Worm (Caenorhabditis elegans) whole organism, L1 larva: ENCODE data around the gene C18H7.4.

Experiments
- C04F5.9 ChIP-seq: sonication (generic microtip); optimal IDR thresholded peaks from 2 replicates; lab custom pipeline; 2016; ENCODE audit warnings: missing genetic modification characterization, missing compliant biosample characterization
- C34B4.2 ChIP-seq: sonication (generic microtip); optimal IDR thresholded peaks from 2 replicates; lab custom pipeline; 2017; ENCODE audit warnings: mild to moderate bottlenecking, missing genetic modification characterization, missing compliant biosample characterization
- alr-1 ChIP-seq: fragments of 200-800 bp; sonication (Bioruptor generic); optimal IDR thresholded peaks from 2 replicates; lab custom pipeline; 2018; ENCODE audit warnings: borderline replicate concordance, mild to moderate bottlenecking, missing genetic modification characterization, missing compliant biosample characterization
- ama-1 ChIP-seq: fragments of 150-350 bp; optimal IDR thresholded peaks from 2 replicates; lab custom pipeline; 2014
- ceh-82 ChIP-seq, 3 experiments: fragments of 150-350 bp in 1 of 3; sonication (generic microtip) in 2 of 3; optimal IDR thresholded peaks; 2 replicates each; lab custom pipeline; 2014 to 2017; ENCODE audit warnings: missing biosample characterization in 3 of 3, missing genetic modification characterization in 3 of 3
- ceh-90 ChIP-seq: sonication (generic microtip); optimal IDR thresholded peaks from 2 replicates; lab custom pipeline; 2016; ENCODE audit warnings: missing genetic modification characterization, missing compliant biosample characterization
- dpl-1 ChIP-seq, 3 experiments: fragments of 150-350 bp in 2 of 3; sonication (generic microtip) in 1 of 3; optimal IDR thresholded peaks; 2 replicates each; lab custom pipeline; 2014 to 2017; ENCODE audit warnings: missing biosample characterization in 3 of 3, missing genetic modification characterization in 3 of 3, missing genetic modification reagents in 3 of 3
- efl-1 ChIP-seq, 4 experiments: fragments of 150-350 bp; optimal IDR thresholded peaks in 3 of 4; peaks in 1 of 4; 1 replicate in 1 of 4; 2 replicates in 3 of 4; lab custom pipeline; 2014; ENCODE audit warnings: missing biosample characterization in 2 of 4, missing genetic modification characterization in 2 of 4, missing genetic modification reagents in 2 of 4
- ets-5 ChIP-seq: fragments of 200-800 bp; sonication (Bioruptor generic); IDR thresholded peaks from 2 replicates; pipeline ENCODE4 v1.3.6; 2022; ENCODE audit warnings: missing genetic modification characterization, missing compliant biosample characterization
- fkh-4 ChIP-seq: sonication (generic microtip); optimal IDR thresholded peaks from 2 replicates; lab custom pipeline; 2016; ENCODE audit warnings: missing compliant biosample characterization, missing genetic modification characterization, borderline replicate concordance
- fos-1 ChIP-seq: fragments of 150-350 bp; optimal IDR thresholded peaks from 2 replicates; lab custom pipeline; 2014; ENCODE audit warnings: missing biosample characterization, missing genetic modification characterization
- grh-1 ChIP-seq: fragments of 200-800 bp; sonication (Bioruptor generic); IDR thresholded peaks from 2 replicates; pipeline ENCODE4 v1.3.6; 2022; ENCODE audit warnings: missing genetic modification reagents, missing genetic modification characterization, missing compliant biosample characterization
- hlh-17 ChIP-seq: fragments of 200-800 bp; sonication (Bioruptor generic); optimal IDR thresholded peaks from 2 replicates; lab custom pipeline; 2018; ENCODE audit warnings: missing genetic modification characterization, mild to moderate bottlenecking, missing compliant biosample characterization, moderate library complexity, borderline replicate concordance
- hpl-2 ChIP-seq: fragments of 150-350 bp; optimal IDR thresholded peaks from 2 replicates; lab custom pipeline; 2014; ENCODE audit warnings: missing biosample characterization, missing genetic modification reagents, missing genetic modification characterization
- irx-1 ChIP-seq: sonication (generic microtip); optimal IDR thresholded peaks from 2 replicates; lab custom pipeline; 2016; ENCODE audit warnings: missing genetic modification characterization, missing compliant biosample characterization
- isw-1 ChIP-seq: fragments of 200-800 bp; sonication (Bioruptor generic); IDR thresholded peaks from 2 replicates; pipeline ENCODE4 v1.3.6; 2022; ENCODE audit warnings: missing genetic modification characterization, missing compliant biosample characterization
- jun-1 ChIP-seq: fragments of 150-350 bp; optimal IDR thresholded peaks from 2 replicates; lab custom pipeline; 2014; ENCODE audit warnings: missing biosample characterization, missing genetic modification reagents, missing genetic modification characterization
- lin-14 ChIP-seq: fragments of 200-800 bp; sonication (Bioruptor generic); optimal IDR thresholded peaks from 2 replicates; lab custom pipeline; 2018; ENCODE audit warnings: mild to moderate bottlenecking, missing genetic modification characterization, moderate library complexity, missing compliant biosample characterization
- lin-15B ChIP-seq: fragments of 150-350 bp; sonication (generic microtip); optimal IDR thresholded peaks from 3 replicates; lab custom pipeline; 2014; ENCODE audit warnings: missing biosample characterization, missing genetic modification characterization
- lin-35 ChIP-seq, 2 experiments: fragments of 150-350 bp; optimal IDR thresholded peaks; 2 replicates each; lab custom pipeline; 2014; ENCODE audit warnings: missing biosample characterization in 2 of 2, missing genetic modification characterization in 2 of 2, missing genetic modification reagents in 2 of 2
- lir-3 ChIP-seq: sonication (generic microtip); optimal IDR thresholded peaks from 2 replicates; lab custom pipeline; 2016; ENCODE audit warnings: mild to moderate bottlenecking, missing genetic modification characterization, moderate library complexity, missing compliant biosample characterization; ENCODE audit not compliant: poor library complexity
- lsy-2 ChIP-seq, 2 experiments: fragments of 150-350 bp; optimal IDR thresholded peaks; 2 replicates each; lab custom pipeline; 2014; ENCODE audit warnings: missing biosample characterization in 2 of 2, missing genetic modification characterization in 2 of 2
- mep-1 ChIP-seq: fragments of 150-350 bp; optimal IDR thresholded peaks from 2 replicates; lab custom pipeline; 2014; ENCODE audit warnings: missing biosample characterization, missing genetic modification characterization
- nhr-11 ChIP-seq: fragments of 150-350 bp; optimal IDR thresholded peaks from 2 replicates; lab custom pipeline; 2014; ENCODE audit warnings: missing biosample characterization, missing genetic modification characterization
- nhr-19 ChIP-seq: fragments of 200-800 bp; sonication (Bioruptor generic); conservative IDR thresholded peaks from 2 replicates; pipeline ENCODE4 v1.3.6; 2022; ENCODE audit warnings: missing genetic modification characterization, missing compliant biosample characterization
- nhr-237 ChIP-seq: fragments of 150-350 bp; optimal IDR thresholded peaks from 2 replicates; lab custom pipeline; 2014; ENCODE audit warnings: missing biosample characterization, missing genetic modification characterization
- nhr-47 ChIP-seq: sonication (generic microtip); optimal IDR thresholded peaks from 2 replicates; lab custom pipeline; 2016; ENCODE audit warnings: mild to moderate bottlenecking, missing genetic modification characterization, moderate library complexity, missing compliant biosample characterization
- nhr-71 ChIP-seq: sonication (generic microtip); optimal IDR thresholded peaks from 2 replicates; lab custom pipeline; 2016; ENCODE audit warnings: mild to moderate bottlenecking, missing genetic modification characterization, moderate library complexity, missing compliant biosample characterization
- nhr-77 ChIP-seq: fragments of 150-350 bp; optimal IDR thresholded peaks from 2 replicates; lab custom pipeline; 2014; ENCODE audit warnings: missing biosample characterization, missing genetic modification characterization
- nhr-84 ChIP-seq: sonication (generic microtip); optimal IDR thresholded peaks from 2 replicates; lab custom pipeline; 2017; ENCODE audit warnings: missing biosample characterization, missing genetic modification characterization
- nhr-85 ChIP-seq: sonication (generic microtip); peaks from one replicate; lab custom pipeline; 2016; ENCODE audit warnings: missing genetic modification characterization, inconsistent platforms, missing compliant biosample characterization
- pax-3 ChIP-seq: fragments of 200-800 bp; sonication (Bioruptor generic); optimal IDR thresholded peaks from 2 replicates; lab custom pipeline; 2018; ENCODE audit warnings: mild to moderate bottlenecking, missing genetic modification characterization, moderate library complexity, missing compliant biosample characterization
- pqm-1 ChIP-seq: sonication (generic microtip); optimal IDR thresholded peaks from 3 replicates; lab custom pipeline; 2017; ENCODE audit warnings: missing biosample characterization, missing genetic modification characterization
- rnt-1 ChIP-seq: sonication (generic microtip); optimal IDR thresholded peaks from 2 replicates; lab custom pipeline; 2016; ENCODE audit warnings: mild to moderate bottlenecking, missing genetic modification characterization, moderate library complexity, missing compliant biosample characterization
- snu-23 ChIP-seq: sonication (generic microtip); optimal IDR thresholded peaks from 2 replicates; lab custom pipeline; 2016; ENCODE audit warnings: missing genetic modification characterization, missing compliant biosample characterization
- sptf-1 ChIP-seq: fragments of 150-350 bp; optimal IDR thresholded peaks from 2 replicates; lab custom pipeline; 2014; ENCODE audit warnings: missing biosample characterization, missing genetic modification characterization
- swsn-7 ChIP-seq: sonication (generic microtip); optimal IDR thresholded peaks from 2 replicates; lab custom pipeline; 2016; ENCODE audit warnings: missing genetic modification characterization, missing compliant biosample characterization
- tbx-2 ChIP-seq: sonication (generic microtip); optimal IDR thresholded peaks from 2 replicates; lab custom pipeline; 2016; ENCODE audit warnings: missing genetic modification characterization, missing compliant biosample characterization
- tlp-1 ChIP-seq: fragments of 150-350 bp; optimal IDR thresholded peaks from 2 replicates; lab custom pipeline; 2014; ENCODE audit warnings: missing biosample characterization, missing genetic modification characterization
- unc-130 ChIP-seq: fragments of 150-350 bp; optimal IDR thresholded peaks from 2 replicates; lab custom pipeline; 2017; ENCODE audit warnings: missing biosample characterization, missing genetic modification characterization, inconsistent platforms
- unc-86 ChIP-seq: sonication (generic microtip); optimal IDR thresholded peaks from 2 replicates; lab custom pipeline; 2016; ENCODE audit warnings: missing genetic modification characterization, missing compliant biosample characterization
- unc-98 ChIP-seq: fragments of 200-800 bp; sonication (Bioruptor generic); IDR thresholded peaks from 2 replicates; pipeline ENCODE4 v1.3.6; 2022; ENCODE audit warnings: missing genetic modification characterization, missing compliant biosample characterization
- xbp-1 ChIP-seq: sonication (generic microtip); optimal IDR thresholded peaks from 2 replicates; lab custom pipeline; 2016; ENCODE audit warnings: missing genetic modification characterization, missing compliant biosample characterization
- zag-1 ChIP-seq: fragments of 150-350 bp; optimal IDR thresholded peaks from 2 replicates; lab custom pipeline; 2014; ENCODE audit warnings: missing biosample characterization, missing genetic modification characterization
- zip-4 ChIP-seq: fragments of 200-800 bp; sonication (Bioruptor generic); optimal IDR thresholded peaks from 2 replicates; lab custom pipeline; 2018; ENCODE audit warnings: mild to moderate bottlenecking, missing genetic modification characterization, moderate library complexity, missing compliant biosample characterization
- ztf-4 ChIP-seq: fragments of 150-350 bp; optimal IDR thresholded peaks from 2 replicates; lab custom pipeline; 2014; ENCODE audit warnings: missing biosample characterization, missing genetic modification characterization

C18H7.4 gene

DNA sequence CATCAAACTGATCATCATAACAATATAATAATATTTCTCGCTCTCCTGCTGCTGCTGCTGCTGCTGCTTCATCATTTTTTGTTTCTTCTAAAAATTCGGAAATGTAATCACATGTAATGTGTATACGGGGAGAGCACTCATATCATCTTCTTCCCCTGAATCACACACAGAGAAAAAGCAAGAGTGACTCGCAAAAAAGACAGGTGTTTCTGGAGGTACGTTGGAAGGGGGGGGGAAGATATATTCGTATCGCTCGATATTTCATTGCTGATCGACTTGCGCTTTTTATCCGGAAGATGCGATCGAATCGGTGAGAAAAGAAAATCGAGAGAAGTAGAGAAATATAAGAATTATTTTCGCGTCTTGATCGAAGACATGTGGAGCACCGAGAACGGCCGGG is 14.5 kb downstream of the C18H7.4 start:
- TF ChIP-seq rnt-1 (tag; lab: Kevin White, UChicago) = peak; percentile 35
- peak; percentile 73 for TF ChIP-seq lin-14 (GFP tag; lab: Kevin White, UChicago)
- TF ChIP-seq pax-3 = no peak
- no peak for TF ChIP-seq nhr-237 (tag; lab: Kevin White, UChicago)
- TF ChIP-seq efl-1 (optimal IDR thresholded peaks at IDR 0.05; lab: Kevin White, UChicago) = no peak
- no peak for TF ChIP-seq efl-1 (GFP tag; optimal IDR thresholded peaks at IDR 0.05 in 1 of 2; lab: Kevin White, UChicago)
- no peak for TF ChIP-seq nhr-84 (tag; lab: Kevin White, UChicago)
- TF ChIP-seq nhr-77 (tag; lab: Kevin White, UChicago) = no peak
- TF ChIP-seq pqm-1 (tag; lab: Kevin White, UChicago) = no peak
- TF ChIP-seq ets-5 = no peak
- no peak for TF ChIP-seq ceh-90 (tag; lab: Kevin White, UChicago)
- no peak for TF ChIP-seq nhr-47
- no peak for TF ChIP-seq unc-98 (GFP tag; lab: Robert Waterston, UW)
- TF ChIP-seq lir-3 (tag; lab: Kevin White, UChicago) = no peak
- TF ChIP-seq xbp-1 (tag; lab: Kevin White, UChicago) = no peak
- TF ChIP-seq unc-130 (tag; lab: Kevin White, UChicago) = no peak
- TF ChIP-seq lin-35 (GFP tag; optimal IDR thresholded peaks at IDR 0.05; lab: Kevin White, UChicago) = no peak
- no peak for TF ChIP-seq tlp-1
- no peak for TF ChIP-seq isw-1
- TF ChIP-seq ama-1 (lab: Kevin White, UChicago) = no peak
- peak in 1 of 2 experiments; percentile 42 for TF ChIP-seq lsy-2 (tag; optimal IDR thresholded peaks at IDR 0.05; lab: Kevin White, UChicago)
- no peak for TF ChIP-seq C04F5.9 (tag; lab: Kevin White, UChicago)
- no peak for TF ChIP-seq hpl-2 (GFP tag; lab: Kevin White, UChicago)
- no peak for TF ChIP-seq C34B4.2 (tag; lab: Kevin White, UChicago)
- TF ChIP-seq hlh-17 (GFP tag; lab: Kevin White, UChicago) = no peak
- TF ChIP-seq nhr-11 (tag; lab: Kevin White, UChicago) = no peak
- TF ChIP-seq ztf-4 (tag; lab: Kevin White, UChicago) = no peak
- TF ChIP-seq ceh-82 (tag; optimal IDR thresholded peaks at IDR 0.05; lab: Kevin White, UChicago) = no peak
- TF ChIP-seq unc-86 (tag; lab: Kevin White, UChicago) = no peak
- peak; percentile 25 for TF ChIP-seq snu-23 (GFP tag; lab: Kevin White, UChicago)
- TF ChIP-seq dpl-1 (GFP tag; optimal IDR thresholded peaks at IDR 0.05; lab: Kevin White, UChicago) = peak in 1 of 3 experiments; percentile 7
- no peak for TF ChIP-seq grh-1
- TF ChIP-seq tbx-2 = no peak
- no peak for TF ChIP-seq fkh-4 (tag; lab: Kevin White, UChicago)
- no peak for TF ChIP-seq nhr-85
- TF ChIP-seq zag-1 (tag; lab: Kevin White, UChicago) = no peak
- TF ChIP-seq mep-1 (tag; lab: Kevin White, UChicago) = peak; percentile 8
- no peak for TF ChIP-seq swsn-7 (tag; lab: Kevin White, UChicago)
- TF ChIP-seq nhr-71 (tag; lab: Kevin White, UChicago) = peak; percentile 67
- TF ChIP-seq sptf-1 (tag; lab: Kevin White, UChicago) = no peak
- TF ChIP-seq zip-4 (GFP tag; lab: Kevin White, UChicago) = no peak
- TF ChIP-seq alr-1 (tag; lab: Kevin White, UChicago) = no peak
- no peak for TF ChIP-seq irx-1
- no peak for TF ChIP-seq lin-15B (tag; lab: Kevin White, UChicago)
- TF ChIP-seq nhr-19 (GFP tag; lab: Robert Waterston, UW) = peak; percentile 18
- no peak for TF ChIP-seq jun-1 (tag; lab: Kevin White, UChicago)
- no peak for TF ChIP-seq fos-1 (tag; lab: Kevin White, UChicago)
